Fruit fly (Drosophila melanogaster): Measurements from ENCODE around the gene CG32109.
A peak's percentile ranks its signal among the peaks of the same experiment; 100 is the strongest.

The CG32109 gene

DNA sequence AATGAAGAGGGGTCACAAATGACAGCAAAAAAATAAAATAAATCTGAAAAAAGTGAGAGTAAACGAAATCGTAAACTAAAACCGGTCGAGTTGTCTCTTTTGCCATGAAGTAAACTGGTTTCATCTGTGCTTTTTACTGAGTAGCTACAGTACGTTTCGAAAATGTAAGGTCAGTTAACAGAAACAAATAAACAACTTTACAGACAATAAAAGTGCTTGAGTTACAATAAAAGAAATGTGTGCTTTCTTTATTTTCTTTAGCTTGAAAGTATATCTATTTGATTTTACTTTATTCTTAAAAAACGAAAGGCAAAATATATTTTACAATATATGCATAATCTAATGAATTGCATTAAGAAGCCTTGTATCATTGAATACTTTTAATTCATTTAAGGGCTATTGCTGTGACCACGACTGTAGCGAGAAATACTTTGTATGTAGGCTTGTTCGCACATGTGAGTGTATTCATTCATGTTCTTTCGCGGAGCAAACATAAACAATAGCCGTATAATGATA is 47.8 kb downstream of the CG32109 start (continued):
- no peak for TF ChIP-seq tll (GFP tag; optimal IDR thresholded peaks at IDR 0.05)
- TF ChIP-seq CG6683 (GFP tag; optimal IDR thresholded peaks at IDR 0.05) = no peak
- TF ChIP-seq pzg (GFP tag; optimal IDR thresholded peaks at IDR 0.05) = no peak
- peak; percentile 58; the same call in 1 of the 2 replicates for TF ChIP-seq slbo (GFP tag; IDR thresholded peaks at IDR 0.05)
- TF ChIP-seq pho (GFP tag; optimal IDR thresholded peaks at IDR 0.05) = peak; percentile 18
- no peak for TF ChIP-seq CG7271 (tag; optimal IDR thresholded peaks at IDR 0.05)
- TF ChIP-seq CG12219 (GFP tag; optimal IDR thresholded peaks at IDR 0.05) = peak; percentile 63
- no peak for TF ChIP-seq CG3163 (GFP tag; optimal IDR thresholded peaks at IDR 0.05)
- TF ChIP-seq crc (GFP tag; optimal IDR thresholded peaks at IDR 0.05) = no peak
- no peak for TF ChIP-seq CG9817 (tag; optimal IDR thresholded peaks at IDR 0.05)
- TF ChIP-seq CG17568 (GFP tag; optimal IDR thresholded peaks at IDR 0.05) = peak; percentile 53
- no peak for TF ChIP-seq CG6654 (GFP tag; optimal IDR thresholded peaks at IDR 0.05)
- no peak for TF ChIP-seq CG6254 (GFP tag; optimal IDR thresholded peaks at IDR 0.05)
- TF ChIP-seq CG12299 (tag; optimal IDR thresholded peaks at IDR 0.05) = peak; percentile 44
- no peak for TF ChIP-seq ttk (GFP tag; IDR thresholded peaks at IDR 0.05)
- TF ChIP-seq Stat92E (GFP tag; optimal IDR thresholded peaks at IDR 0.05) = no peak
- TF ChIP-seq wor (GFP tag; IDR thresholded peaks at IDR 0.05) = 0 out of 2 replicates have a peak, but pooled peaks have one; percentile 28
- TF ChIP-seq cg (GFP tag; optimal IDR thresholded peaks at IDR 0.05) = no peak
- no peak for TF ChIP-seq ems (GFP tag; optimal IDR thresholded peaks at IDR 0.05)
- no peak for TF ChIP-seq Elba2 (GFP tag; optimal IDR thresholded peaks at IDR 0.05)
- TF ChIP-seq CG10565 (GFP tag; optimal IDR thresholded peaks at IDR 0.05) = no peak
- peak; percentile 63 for TF ChIP-seq Nf-YC (tag; optimal IDR thresholded peaks at IDR 0.05)
- no peak for TF ChIP-seq gce (GFP tag; IDR thresholded peaks at IDR 0.05)
- TF ChIP-seq unpg (GFP tag; optimal IDR thresholded peaks at IDR 0.05) = peak; percentile 77
- TF ChIP-seq CG18764 (GFP tag; optimal IDR thresholded peaks at IDR 0.05) = no peak
- TF ChIP-seq crp (GFP tag; optimal IDR thresholded peaks at IDR 0.05) = no peak
- TF ChIP-seq ATbp (GFP tag; optimal IDR thresholded peaks at IDR 0.05) = peak; percentile 48
- TF ChIP-seq stc (GFP tag; IDR thresholded peaks at IDR 0.05) = no peak
- TF ChIP-seq croc (GFP tag; conservative IDR thresholded peaks at IDR 0.05) = no peak
- TF ChIP-seq ac (GFP tag; optimal IDR thresholded peaks at IDR 0.05) = no peak
- no peak for TF ChIP-seq hbn (GFP tag; IDR thresholded peaks at IDR 0.05; ENCODE audit: partially characterized antibody)
- peak; percentile 39 for TF ChIP-seq CG13775 (GFP tag; optimal IDR thresholded peaks at IDR 0.05)
- TF ChIP-seq CG18619 (GFP tag; optimal IDR thresholded peaks at IDR 0.05) = peak; percentile 63
- TF ChIP-seq esg (GFP tag; conservative IDR thresholded peaks at IDR 0.05) = 0 out of 2 replicates have a peak, but pooled peaks have one; percentile 18
- peak; percentile 56 for TF ChIP-seq scrt (GFP tag; optimal IDR thresholded peaks at IDR 0.05)
- TF ChIP-seq Fer1 (GFP tag; optimal IDR thresholded peaks at IDR 0.05) = peak; percentile 74

DNA sequence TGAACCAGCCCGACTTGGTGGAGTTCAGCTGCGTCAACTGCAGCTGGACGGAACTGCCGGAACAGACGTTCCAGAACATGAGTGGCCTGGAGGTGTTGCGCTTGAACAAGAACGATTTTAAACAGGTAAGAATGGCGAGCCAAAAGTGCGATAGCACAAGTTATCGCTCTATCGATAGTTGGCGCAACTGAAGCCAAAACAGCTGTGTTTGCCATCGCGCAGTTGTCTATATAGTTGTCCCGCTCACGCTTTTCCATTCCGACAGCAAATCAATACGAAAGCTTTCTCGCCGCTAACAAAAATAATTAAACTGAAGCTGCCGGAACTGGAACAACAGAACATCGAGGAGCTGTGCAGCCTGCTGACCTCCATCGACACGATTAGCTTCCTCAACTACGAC is 49.4 kb downstream of the CG32109 start:
- TF ChIP-seq CG4360 (GFP tag; IDR thresholded peaks at IDR 0.05) = no peak
- TF ChIP-seq CG15601 (tag; optimal IDR thresholded peaks at IDR 0.05) = no peak
- peak; percentile 51 for TF ChIP-seq CG12659 (GFP tag; optimal IDR thresholded peaks at IDR 0.05)
- no peak for TF ChIP-seq CG6272 (GFP tag; IDR thresholded peaks at IDR 0.05)
- TF ChIP-seq PHDP (tag; optimal IDR thresholded peaks at IDR 0.05) = peak; percentile 16
- TF ChIP-seq usp (GFP tag; optimal IDR thresholded peaks at IDR 0.05) = no peak
- TF ChIP-seq ab (GFP tag; optimal IDR thresholded peaks at IDR 0.05) = no peak
- TF ChIP-seq CTCF (GFP tag; optimal IDR thresholded peaks at IDR 0.05) = peak; percentile 3
- TF ChIP-seq br (optimal IDR thresholded peaks at IDR 0.05) = no peak
- TF ChIP-seq tx (GFP tag; optimal IDR thresholded peaks at IDR 0.05) = no peak
- peak; percentile 82 for TF ChIP-seq BEAF-32 (GFP tag; optimal IDR thresholded peaks at IDR 0.05)
- TF ChIP-seq Aef1 (GFP tag; IDR thresholded peaks at IDR 0.05) = no peak
- TF ChIP-seq Xbp1 (GFP tag; optimal IDR thresholded peaks at IDR 0.05) = peak; percentile 3
- TF ChIP-seq Adf1 (GFP tag; IDR thresholded peaks at IDR 0.05) = no peak
- no peak for TF ChIP-seq CG11398 (GFP tag; optimal IDR thresholded peaks at IDR 0.05)
- peak; percentile 62; the same call in 1 of the 3 replicates for TF ChIP-seq CG2199 (GFP tag; IDR thresholded peaks at IDR 0.05)
- no peak for TF ChIP-seq CG10366 (GFP tag; IDR thresholded peaks at IDR 0.05)
